Fruit fly (Drosophila melanogaster) whole organism, embryonic: ENCODE results near the gene CG5805.

ENCODE experiments used
- Ada2b ChIP-seq: fragments of 200-800 bp; sonication (Bioruptor generic); IDR thresholded peaks from 2 replicates; pipeline ENCODE4 v1.3.6; 2022; ENCODE audit warnings: missing biosample characterization, missing genetic modification characterization
- CG10543 ChIP-seq: fragments of 200-800 bp; sonication (Bioruptor generic); optimal IDR thresholded peaks from 3 replicates; lab custom pipeline; 2017; ENCODE audit warnings: missing biosample characterization, mild to moderate bottlenecking, missing genetic modification characterization, moderate library complexity
- CG11093 ChIP-seq: fragments of 200-800 bp; sonication (Bioruptor generic); IDR thresholded peaks from 3 replicates; pipeline ENCODE4 v1.3.6; 2022; ENCODE audit warnings: missing biosample characterization, missing genetic modification characterization
- CG11247 ChIP-seq: fragments of 200-800 bp; sonication (Bioruptor generic); IDR thresholded peaks from 2 replicates; pipeline ENCODE4 v1.3.6; 2022; ENCODE audit warnings: missing biosample characterization, missing genetic modification characterization
- CG11696 ChIP-seq: fragments of 200-800 bp; sonication (Bioruptor generic); IDR thresholded peaks from 2 replicates; pipeline ENCODE4 v1.3.6; 2022; ENCODE audit warnings: missing biosample characterization, missing genetic modification characterization
- CG12942 ChIP-seq: fragments of 200-800 bp; sonication (Bioruptor generic); optimal IDR thresholded peaks from 3 replicates; lab custom pipeline; 2016; ENCODE audit warnings: missing biosample characterization, missing genetic modification characterization
- CG14667 ChIP-seq: fragments of 200-800 bp; sonication (Bioruptor generic); IDR thresholded peaks from 2 replicates; pipeline ENCODE4 v1.3.6; 2022; ENCODE audit warnings: missing biosample characterization, missing genetic modification characterization
- CG15011 ChIP-seq: fragments of 200-800 bp; sonication (Bioruptor generic); optimal IDR thresholded peaks from 3 replicates; lab custom pipeline; 2018; ENCODE audit warnings: missing biosample characterization, mild to moderate bottlenecking, missing genetic modification characterization
- CG15514 ChIP-seq: fragments of 200-800 bp; sonication (Bioruptor generic); optimal IDR thresholded peaks from 3 replicates; lab custom pipeline; 2017; ENCODE audit warnings: missing biosample characterization, missing genetic modification characterization, mild to moderate bottlenecking, moderate library complexity, missing genetic modification reagents
- CG18011 ChIP-seq: fragments of 200-800 bp; sonication (Bioruptor generic); optimal IDR thresholded peaks from 2 replicates; lab custom pipeline; 2017; ENCODE audit warnings: missing biosample characterization, missing genetic modification characterization, mild to moderate bottlenecking, moderate library complexity, missing genotype
- CG18476 ChIP-seq: fragments of 200-800 bp; sonication (Bioruptor generic); optimal IDR thresholded peaks from 2 replicates; lab custom pipeline; 2016; ENCODE audit warnings: missing biosample characterization, mild to moderate bottlenecking, missing genetic modification characterization
- CG18764 ChIP-seq: fragments of 200-800 bp; sonication (Bioruptor generic); optimal IDR thresholded peaks from 3 replicates; lab custom pipeline; 2016; ENCODE audit warnings: missing biosample characterization, missing genetic modification characterization
- CG2116 ChIP-seq: fragments of 200-800 bp; sonication (Bioruptor generic); optimal IDR thresholded peaks from 3 replicates; lab custom pipeline; 2018; ENCODE audit warnings: missing biosample characterization, mild to moderate bottlenecking, missing genetic modification characterization
- CG2712 ChIP-seq: fragments of 200-800 bp; optimal IDR thresholded peaks from 3 replicates; lab custom pipeline; 2019; ENCODE audit warnings: missing biosample characterization, mild to moderate bottlenecking, missing genetic modification characterization, moderate library complexity
- CG4730 ChIP-seq: fragments of 200-800 bp; sonication (Bioruptor generic); IDR thresholded peaks from 2 replicates; pipeline ENCODE4 v1.3.6; 2022; ENCODE audit warnings: missing biosample characterization, missing genetic modification characterization
- CG6654 ChIP-seq: fragments of 200-800 bp; sonication (Bioruptor generic); optimal IDR thresholded peaks from 2 replicates; lab custom pipeline; 2017; ENCODE audit warnings: missing biosample characterization, mild to moderate bottlenecking, missing genetic modification characterization
- CG7745 ChIP-seq: fragments of 200-800 bp; sonication (Bioruptor generic); optimal IDR thresholded peaks from 2 replicates; lab custom pipeline; 2018; ENCODE audit warnings: missing biosample characterization, mild to moderate bottlenecking, missing genetic modification characterization, moderate library complexity
- CG7987 ChIP-seq: fragments of 200-800 bp; sonication (Bioruptor generic); optimal IDR thresholded peaks from 2 replicates; lab custom pipeline; 2018; ENCODE audit warnings: missing biosample characterization, mild to moderate bottlenecking, missing genetic modification characterization, moderate library complexity
- CG8281 ChIP-seq: fragments of 200-800 bp; sonication (Bioruptor generic); optimal IDR thresholded peaks from 2 replicates; lab custom pipeline; 2018; ENCODE audit warnings: missing biosample characterization, mild to moderate bottlenecking, missing genetic modification characterization, moderate library complexity
- CG8359 ChIP-seq: fragments of 200-800 bp; sonication (Bioruptor generic); optimal IDR thresholded peaks from 2 replicates; lab custom pipeline; 2017; ENCODE audit warnings: missing biosample characterization, mild to moderate bottlenecking, missing genetic modification characterization, borderline replicate concordance
- CG8944 ChIP-seq: fragments of 200-800 bp; sonication (Bioruptor generic); optimal IDR thresholded peaks from 3 replicates; lab custom pipeline; 2016; ENCODE audit warnings: missing biosample characterization, missing genetic modification characterization
- CG9876 ChIP-seq: fragments of 200-800 bp; sonication (Bioruptor generic); optimal IDR thresholded peaks from 2 replicates; lab custom pipeline; 2016; ENCODE audit warnings: missing biosample characterization, missing genetic modification characterization
- CTCF ChIP-seq: fragments of 200-800 bp; sonication (Bioruptor generic); optimal IDR thresholded peaks from 2 replicates; lab custom pipeline; 2017; ENCODE audit warnings: missing biosample characterization, mild to moderate bottlenecking, missing genetic modification characterization, moderate library complexity
- Gsc ChIP-seq: fragments of 200-800 bp; sonication (Bioruptor generic); IDR thresholded peaks from 2 replicates; pipeline ENCODE4 v1.3.6; 2022; ENCODE audit warnings: missing biosample characterization, missing genetic modification characterization
- HHEX ChIP-seq: fragments of 200-800 bp; sonication (Bioruptor generic); optimal IDR thresholded peaks from 3 replicates; lab custom pipeline; 2017; ENCODE audit warnings: missing biosample characterization, mild to moderate bottlenecking, missing genetic modification characterization, missing genetic modification reagents
- HmgD ChIP-seq: fragments of 200-800 bp; sonication (Bioruptor generic); optimal IDR thresholded peaks from 3 replicates; lab custom pipeline; 2016; ENCODE audit warnings: missing biosample characterization, missing genetic modification characterization
- Neu2 ChIP-seq: fragments of 200-800 bp; sonication (Bioruptor generic); optimal IDR thresholded peaks from 3 replicates; lab custom pipeline; 2016; ENCODE audit warnings: missing biosample characterization, missing genetic modification characterization, borderline replicate concordance
- Nf-YC ChIP-seq: fragments of 200-800 bp; optimal IDR thresholded peaks from 3 replicates; lab custom pipeline; 2019; ENCODE audit warnings: missing biosample characterization, mild to moderate bottlenecking, missing genetic modification characterization, moderate library complexity
- PHDP ChIP-seq: fragments of 200-800 bp; sonication (Bioruptor generic); optimal IDR thresholded peaks from 3 replicates; lab custom pipeline; 2018; ENCODE audit warnings: missing biosample characterization, mild to moderate bottlenecking, missing genetic modification characterization, moderate library complexity
- Poxn ChIP-seq: fragments of 200-800 bp; sonication (Bioruptor generic); IDR thresholded peaks from 2 replicates; pipeline ENCODE4 v1.3.6; 2022; ENCODE audit warnings: missing biosample characterization, missing genetic modification characterization
- Six4 ChIP-seq: fragments of 200-800 bp; sonication (Bioruptor generic); optimal IDR thresholded peaks from 2 replicates; lab custom pipeline; 2016; ENCODE audit warnings: missing biosample characterization, missing genetic modification characterization
- YL-1 ChIP-seq: fragments of 200-800 bp; sonication (Bioruptor generic); optimal IDR thresholded peaks from 3 replicates; lab custom pipeline; 2017; ENCODE audit warnings: missing biosample characterization, mild to moderate bottlenecking, missing genetic modification characterization
- abd-A ChIP-seq: fragments of 200-800 bp; sonication (Bioruptor generic); optimal IDR thresholded peaks from 3 replicates; lab custom pipeline; 2019; ENCODE audit warnings: missing biosample characterization, mild to moderate bottlenecking, missing genetic modification characterization, moderate library complexity
- chinmo ChIP-seq: fragments of 200-800 bp; sonication (Bioruptor generic); IDR thresholded peaks from 4 replicates; pipeline ENCODE4 v1.3.6; 2022; ENCODE audit warnings: missing biosample characterization, missing genetic modification characterization; ENCODE audit not compliant: partially characterized antibody
- danr ChIP-seq: fragments of 200-800 bp; sonication (Bioruptor generic); IDR thresholded peaks from 2 replicates; pipeline ENCODE4 v1.3.6; 2022; ENCODE audit warnings: missing biosample characterization, missing genetic modification characterization
- ems ChIP-seq: fragments of 200-800 bp; sonication (Bioruptor generic); optimal IDR thresholded peaks from 3 replicates; lab custom pipeline; 2016; ENCODE audit warnings: missing biosample characterization, missing genetic modification characterization
- ewg ChIP-seq: fragments of 200-800 bp; sonication (Bioruptor generic); optimal IDR thresholded peaks from 3 replicates; lab custom pipeline; 2017; ENCODE audit warnings: mild to moderate bottlenecking, missing biosample characterization, missing genetic modification reagents, missing genetic modification characterization
- eyg ChIP-seq: fragments of 200-800 bp; sonication (Bioruptor generic); optimal IDR thresholded peaks from 3 replicates; lab custom pipeline; 2016; ENCODE audit warnings: missing biosample characterization, missing genetic modification characterization
- grau ChIP-seq: fragments of 200-800 bp; optimal IDR thresholded peaks from 3 replicates; lab custom pipeline; 2019; ENCODE audit warnings: missing biosample characterization, mild to moderate bottlenecking, missing genetic modification characterization, moderate library complexity
- insv ChIP-seq, 2 experiments: fragments of 200-800 bp; sonication (Bioruptor generic); optimal IDR thresholded peaks; 3 replicates each; lab custom pipeline; 2016 to 2018; ENCODE audit warnings: missing biosample characterization in 2 of 2, missing genetic modification characterization in 2 of 2
- kay ChIP-seq: fragments of 200-800 bp; sonication (Bioruptor generic); optimal IDR thresholded peaks from 2 replicates; lab custom pipeline; 2016; ENCODE audit warnings: missing biosample characterization, missing genetic modification characterization
- lilli ChIP-seq: fragments of 200-800 bp; sonication (Bioruptor generic); optimal IDR thresholded peaks from 3 replicates; lab custom pipeline; 2016; ENCODE audit warnings: missing biosample characterization, missing genetic modification characterization
- maf-S ChIP-seq: fragments of 200-800 bp; sonication (Bioruptor generic); optimal IDR thresholded peaks from 2 replicates; lab custom pipeline; 2016; ENCODE audit warnings: missing biosample characterization, missing genetic modification characterization
- phol ChIP-seq: fragments of 200-800 bp; sonication (Bioruptor generic); optimal IDR thresholded peaks from 3 replicates; lab custom pipeline; 2018; ENCODE audit warnings: missing biosample characterization, mild to moderate bottlenecking, missing genetic modification characterization, moderate library complexity
- sima ChIP-seq: fragments of 200-800 bp; sonication (Bioruptor generic); optimal IDR thresholded peaks from 2 replicates; lab custom pipeline; 2016; ENCODE audit warnings: missing biosample characterization, missing genetic modification characterization
- tll ChIP-seq, 2 experiments: fragments of 200-800 bp in 1 of 2; fragments of >200 bp in 1 of 2; sonication (Bioruptor generic) in 1 of 2; optimal IDR thresholded peaks; 2 replicates each; lab custom pipeline; 2017 to 2019; ENCODE audit warnings: missing biosample characterization in 2 of 2, missing genetic modification characterization in 2 of 2, mild to moderate bottlenecking in 1 of 2, moderate library complexity in 1 of 2
- tx ChIP-seq: fragments of 200-800 bp; sonication (Bioruptor generic); optimal IDR thresholded peaks from 2 replicates; lab custom pipeline; 2016; ENCODE audit warnings: missing biosample characterization, missing genetic modification characterization
- zen2 ChIP-seq: fragments of 200-800 bp; sonication (Bioruptor generic); IDR thresholded peaks from 3 replicates; pipeline ENCODE4 v1.3.6; 2022; ENCODE audit warnings: missing biosample characterization, missing genetic modification characterization; ENCODE audit not compliant: partially characterized antibody
- zfh2 ChIP-seq: fragments of 200-800 bp; sonication (Bioruptor generic); optimal IDR thresholded peaks from 2 replicates; lab custom pipeline; 2016; ENCODE audit warnings: missing biosample characterization, missing genetic modification characterization

CG5805 gene

DNA sequence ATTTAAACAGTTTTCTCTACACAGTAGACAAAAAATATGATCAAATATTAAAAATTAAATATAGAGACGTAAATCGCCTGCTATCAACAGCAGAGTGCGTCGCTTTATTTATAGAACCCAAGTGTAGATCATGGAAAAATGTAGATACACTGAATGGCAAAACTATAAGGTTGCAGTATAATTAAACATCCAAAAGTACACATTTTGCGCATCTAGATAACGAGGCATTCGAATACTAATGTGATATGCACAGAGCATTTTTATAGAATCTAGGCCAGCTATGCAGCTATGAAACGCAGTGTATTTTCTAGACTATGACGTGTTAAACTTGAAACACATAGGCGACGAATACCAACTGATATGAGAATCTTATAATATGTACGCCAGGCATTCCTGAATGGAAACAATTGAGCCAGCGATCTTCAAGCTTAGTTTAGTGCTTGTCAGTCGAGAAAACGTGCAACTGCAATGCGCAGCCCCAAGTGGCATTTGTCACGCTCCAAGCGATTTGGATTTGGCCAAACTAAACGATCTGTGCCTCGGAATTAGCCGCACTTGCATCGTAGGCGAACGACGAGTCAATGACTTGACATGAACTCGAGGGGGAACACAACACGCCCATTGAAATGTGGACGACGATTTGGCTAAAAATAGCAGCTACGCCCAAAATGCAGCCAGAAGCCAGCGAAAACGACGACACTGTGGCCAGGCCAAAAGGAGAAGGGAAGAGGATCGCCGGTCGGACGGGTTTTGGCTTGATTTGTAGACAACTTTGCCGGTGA, 23.8 kb upstream of the CG5805 start (continued):
- TF ChIP-seq CG7745 (tag; lab: Kevin White, UChicago): no peak
- peak; percentile 80 for TF ChIP-seq CG11093 (GFP tag; lab: Robert Waterston, UW)
- peak; percentile 73 for TF ChIP-seq kay
- TF ChIP-seq CG8359 (GFP tag; lab: Kevin White, UChicago): no peak
- peak; percentile 60; the same call in 1 of the 2 replicates for TF ChIP-seq Poxn
- peak; percentile 50 for TF ChIP-seq CG9876
- no peak for TF ChIP-seq abd-A (tag; lab: Kevin White, UChicago)
- TF ChIP-seq tll (GFP tag; optimal IDR thresholded peaks at IDR 0.05; lab: Kevin White, UChicago): no peak
- no peak for TF ChIP-seq Neu2 (GFP tag; lab: Kevin White, UChicago)
- no peak for TF ChIP-seq zen2 (GFP tag; lab: Robert Waterston, UW)
- peak; percentile 84 for TF ChIP-seq CG11247 (GFP tag; lab: Robert Waterston, UW)
- TF ChIP-seq Gsc (GFP tag; lab: Robert Waterston, UW): no peak
- peak; percentile 38 for TF ChIP-seq CG2116 (GFP tag; lab: Kevin White, UChicago)
- TF ChIP-seq CG15011 (GFP tag; lab: Kevin White, UChicago): peak; percentile 78
- peak; percentile 75 for TF ChIP-seq Six4 (GFP tag; lab: Kevin White, UChicago)
- peak; percentile 64 for TF ChIP-seq eyg
- TF ChIP-seq CG6654 (GFP tag; lab: Kevin White, UChicago): peak; percentile 64
- peak; percentile 73 for TF ChIP-seq ewg (GFP tag; lab: Kevin White, UChicago)
- peak; percentile 73 for TF ChIP-seq CG8281
- peak; percentile 71 for TF ChIP-seq sima (GFP tag; lab: Kevin White, UChicago)
- TF ChIP-seq CG15514 (GFP tag; lab: Kevin White, UChicago): peak; percentile 82
- peak; percentile 75 for TF ChIP-seq danr (GFP tag; lab: Robert Waterston, UW)
- TF ChIP-seq tx: peak; percentile 88
- TF ChIP-seq CG11696 (GFP tag; lab: Robert Waterston, UW): peak; percentile 88
- peak; percentile 79; the same call in 1 of the 2 replicates for TF ChIP-seq CG14667 (GFP tag; lab: Robert Waterston, UW)
- peak; percentile 92 for TF ChIP-seq PHDP (tag; lab: Kevin White, UChicago)
- TF ChIP-seq HHEX: peak; percentile 90
- TF ChIP-seq CG7987 (GFP tag; lab: Kevin White, UChicago): peak; percentile 82
- TF ChIP-seq CG18011 (GFP tag; lab: Kevin White, UChicago): peak; percentile 67
- peak; percentile 80 for TF ChIP-seq maf-S (GFP tag; lab: Kevin White, UChicago)
- TF ChIP-seq chinmo (GFP tag; lab: Robert Waterston, UW): no peak
- peak; percentile 79 for TF ChIP-seq CG12942 (GFP tag; lab: Kevin White, UChicago)
- peak; percentile 91 for TF ChIP-seq grau (tag; lab: Kevin White, UChicago)
- peak; percentile 82 for TF ChIP-seq phol (tag; lab: Kevin White, UChicago)
- peak; percentile 89 for TF ChIP-seq zfh2 (GFP tag; lab: Kevin White, UChicago)
- no peak for TF ChIP-seq insv (GFP tag; optimal IDR thresholded peaks at IDR 0.05; lab: Kevin White, UChicago)
- TF ChIP-seq Ada2b: peak; percentile 90
- TF ChIP-seq CG2712 (tag; lab: Kevin White, UChicago): peak; percentile 86
- TF ChIP-seq CTCF (GFP tag; lab: Kevin White, UChicago): peak; percentile 42
- TF ChIP-seq ems: peak; percentile 93
- TF ChIP-seq CG8944 (GFP tag; lab: Kevin White, UChicago): peak; percentile 78
- TF ChIP-seq CG18476 (GFP tag; lab: Kevin White, UChicago): peak; percentile 83
- TF ChIP-seq YL-1 (GFP tag; lab: Kevin White, UChicago): peak; percentile 35
- TF ChIP-seq CG4730 (GFP tag; lab: Robert Waterston, UW): peak; percentile 85
- peak; percentile 92 for TF ChIP-seq lilli (GFP tag; lab: Kevin White, UChicago)
- TF ChIP-seq HmgD (GFP tag; lab: Kevin White, UChicago): peak; percentile 7
- TF ChIP-seq CG18764: peak; percentile 72
- TF ChIP-seq Nf-YC (tag; lab: Kevin White, UChicago): peak; percentile 72
- TF ChIP-seq CG10543 (GFP tag; lab: Kevin White, UChicago): peak; percentile 69
